Worm (Caenorhabditis elegans) whole organism, L4 larva: ENCODE data around the gene C17G1.2.

Source experiments
- ceh-82 ChIP-seq: sonication (generic microtip); optimal IDR thresholded peaks from 2 replicates; lab custom pipeline; 2017; ENCODE audit warnings: missing biosample characterization, missing genetic modification characterization
- dmd-9 ChIP-seq: fragments of 200-800 bp; sonication (Bioruptor generic); IDR thresholded peaks from 2 replicates; pipeline ENCODE4 v1.3.6; 2022; ENCODE audit warnings: missing genetic modification reagents, missing genetic modification characterization, missing compliant biosample characterization
- snpc-4 ChIP-seq: fragments of 150-350 bp; optimal IDR thresholded peaks from 2 replicates; lab custom pipeline; 2014; ENCODE audit warnings: missing biosample characterization, missing genetic modification characterization

DNA sequence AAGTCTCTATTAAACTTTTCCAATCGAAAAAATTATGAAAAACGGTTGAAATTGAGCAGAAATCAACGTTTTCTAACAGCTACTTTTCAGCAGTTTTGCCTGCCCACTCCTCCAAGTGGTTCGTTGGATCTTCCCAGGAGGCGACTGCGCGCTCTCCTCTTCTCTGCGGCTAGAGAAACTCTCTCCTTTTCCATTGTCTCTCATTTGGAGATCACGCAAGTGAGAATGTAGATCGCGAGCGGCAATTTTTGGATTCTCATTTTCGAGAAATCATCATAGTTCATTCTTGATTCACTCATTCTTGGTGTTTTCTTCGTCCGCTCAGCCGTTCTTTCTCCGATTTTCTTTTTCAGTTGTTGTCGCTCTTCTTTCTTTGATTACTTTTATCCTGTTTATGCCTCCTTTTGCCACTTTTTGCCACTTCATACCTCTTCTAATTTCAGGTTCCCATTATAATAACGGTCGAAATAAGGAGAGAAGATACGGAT lies 37.5 kb upstream of the C17G1.2 start, which contains the start of gene mrp-4:
- TF ChIP-seq snpc-4 = no peak
- no peak for TF ChIP-seq ceh-82
- no peak for TF ChIP-seq dmd-9 (GFP tag; lab: Robert Waterston, UW)
